Fruit fly (Drosophila melanogaster) whole organism, embryonic: ENCODE data around the gene Tsf1.
A peak's percentile ranks its signal among the peaks of the same experiment; 100 is the strongest.

Experiments used
- Adf1 ChIP-seq: fragments of 200-800 bp; sonication (Bioruptor generic); IDR thresholded peaks from 2 replicates; pipeline ENCODE4 v1.3.6; 2022; ENCODE audit warnings: missing biosample characterization, missing genetic modification characterization
- CG11398 ChIP-seq: fragments of 200-800 bp; sonication (Bioruptor generic); optimal IDR thresholded peaks from 2 replicates; lab custom pipeline; 2016; ENCODE audit warnings: missing biosample characterization, missing genetic modification characterization
- CG11456 ChIP-seq: fragments of 200-800 bp; sonication (Bioruptor generic); IDR thresholded peaks from 3 replicates; pipeline ENCODE4 v1.3.6; 2022; ENCODE audit warnings: missing biosample characterization, missing genetic modification characterization
- CG11696 ChIP-seq: fragments of 200-800 bp; sonication (Bioruptor generic); IDR thresholded peaks from 2 replicates; pipeline ENCODE4 v1.3.6; 2022; ENCODE audit warnings: missing biosample characterization, missing genetic modification characterization
- CG12659 ChIP-seq: fragments of 200-800 bp; sonication (Bioruptor generic); optimal IDR thresholded peaks from 3 replicates; lab custom pipeline; 2017; ENCODE audit warnings: mild to moderate bottlenecking, missing biosample characterization, missing genetic modification reagents, missing genetic modification characterization
- CG14050 ChIP-seq: fragments of 200-800 bp; sonication (Bioruptor generic); IDR thresholded peaks from 3 replicates; pipeline ENCODE4 v1.3.6; 2022; ENCODE audit warnings: missing biosample characterization, missing genetic modification characterization
- CG16779 ChIP-seq: fragments of 200-800 bp; sonication (Bioruptor generic); IDR thresholded peaks from 2 replicates; pipeline ENCODE4 v1.3.6; 2022; ENCODE audit warnings: missing biosample characterization, missing genetic modification characterization
- CG17802 ChIP-seq: fragments of 200-800 bp; sonication (Bioruptor generic); optimal IDR thresholded peaks from 2 replicates; lab custom pipeline; 2018; ENCODE audit warnings: missing biosample characterization, mild to moderate bottlenecking, missing genetic modification characterization, moderate library complexity
- CG2129 ChIP-seq: fragments of 200-800 bp; sonication (Bioruptor generic); IDR thresholded peaks from 2 replicates; pipeline ENCODE4 v1.3.6; 2022; ENCODE audit warnings: missing biosample characterization, missing genetic modification characterization; ENCODE audit not compliant: partially characterized antibody
- CG34422 ChIP-seq: fragments of 200-800 bp; sonication (Bioruptor generic); IDR thresholded peaks from 3 replicates; pipeline ENCODE4 v1.3.6; 2022; ENCODE audit warnings: missing biosample characterization, missing genetic modification characterization
- CG3847 ChIP-seq: fragments of 200-800 bp; sonication (Bioruptor generic); IDR thresholded peaks from 2 replicates; pipeline ENCODE4 v1.3.6; 2022; ENCODE audit warnings: missing biosample characterization, missing genetic modification characterization
- CG4282 ChIP-seq: fragments of 200-800 bp; sonication (Bioruptor generic); optimal IDR thresholded peaks from 2 replicates; lab custom pipeline; 2016; ENCODE audit warnings: missing biosample characterization, missing genetic modification characterization
- CG7271 ChIP-seq: fragments of 200-800 bp; sonication (Bioruptor generic); optimal IDR thresholded peaks from 2 replicates; lab custom pipeline; 2018; ENCODE audit warnings: missing biosample characterization, mild to moderate bottlenecking, missing genetic modification characterization, moderate library complexity
- CG7372 ChIP-seq: fragments of 200-800 bp; sonication (Bioruptor generic); IDR thresholded peaks from 2 replicates; pipeline ENCODE4 v1.3.6; 2022; ENCODE audit warnings: missing biosample characterization, missing genetic modification characterization
- CG7786 ChIP-seq: fragments of 200-800 bp; sonication (Bioruptor generic); optimal IDR thresholded peaks from 2 replicates; lab custom pipeline; 2016; ENCODE audit warnings: missing biosample characterization, missing genetic modification characterization
- CG7963 ChIP-seq: fragments of 200-800 bp; sonication (Bioruptor generic); IDR thresholded peaks from 3 replicates; pipeline ENCODE4 v1.3.6; 2022; ENCODE audit warnings: missing biosample characterization, missing genetic modification characterization; ENCODE audit not compliant: partially characterized antibody
- CG8281 ChIP-seq: fragments of 200-800 bp; sonication (Bioruptor generic); optimal IDR thresholded peaks from 2 replicates; lab custom pipeline; 2018; ENCODE audit warnings: missing biosample characterization, mild to moderate bottlenecking, missing genetic modification characterization, moderate library complexity
- CG8944 ChIP-seq: fragments of 200-800 bp; sonication (Bioruptor generic); optimal IDR thresholded peaks from 3 replicates; lab custom pipeline; 2016; ENCODE audit warnings: missing biosample characterization, missing genetic modification characterization
- CG9817 ChIP-seq: fragments of 200-800 bp; sonication (Bioruptor generic); optimal IDR thresholded peaks from 2 replicates; lab custom pipeline; 2018; ENCODE audit warnings: missing biosample characterization, mild to moderate bottlenecking, missing genetic modification characterization, moderate library complexity
- CoRest ChIP-seq: fragments of 200-800 bp; sonication (Bioruptor generic); optimal IDR thresholded peaks from 3 replicates; lab custom pipeline; 2018; ENCODE audit warnings: missing biosample characterization, mild to moderate bottlenecking, missing genetic modification characterization, moderate library complexity
- CrebB ChIP-seq: fragments of 200-800 bp; sonication (Bioruptor generic); optimal IDR thresholded peaks from 3 replicates; lab custom pipeline; 2018; ENCODE audit warnings: missing biosample characterization, mild to moderate bottlenecking, missing genetic modification characterization
- Deaf1 ChIP-seq: fragments of 200-800 bp; optimal IDR thresholded peaks from 3 replicates; lab custom pipeline; 2019; ENCODE audit warnings: missing biosample characterization, mild to moderate bottlenecking, missing genetic modification characterization, moderate library complexity
- Elba2 ChIP-seq: fragments of 200-800 bp; sonication (Bioruptor generic); optimal IDR thresholded peaks from 3 replicates; lab custom pipeline; 2016; ENCODE audit warnings: missing biosample characterization, missing genetic modification characterization
- Ets97D ChIP-seq: fragments of 200-800 bp; sonication (Bioruptor generic); optimal IDR thresholded peaks from 3 replicates; lab custom pipeline; 2016; ENCODE audit warnings: missing biosample characterization, missing genetic modification characterization
- H15 ChIP-seq: fragments of 200-800 bp; sonication (Bioruptor generic); IDR thresholded peaks from 3 replicates; pipeline ENCODE4 v1.3.6; 2022; ENCODE audit warnings: missing biosample characterization, missing genetic modification characterization
- HLHmδ ChIP-seq: fragments of 200-800 bp; sonication (Bioruptor generic); optimal IDR thresholded peaks from 2 replicates; lab custom pipeline; 2018; ENCODE audit warnings: missing biosample characterization, mild to moderate bottlenecking, missing genetic modification characterization, moderate library complexity
- HmgZ ChIP-seq: fragments of 200-800 bp; sonication (Bioruptor generic); optimal IDR thresholded peaks from 2 replicates; lab custom pipeline; 2018; ENCODE audit warnings: missing biosample characterization, mild to moderate bottlenecking, missing genetic modification characterization
- Hsf ChIP-seq: fragments of 200-800 bp; sonication (Bioruptor generic); optimal IDR thresholded peaks from 3 replicates; lab custom pipeline; 2016; ENCODE audit warnings: missing biosample characterization, missing genetic modification characterization
- Ssrp ChIP-seq: fragments of 200-800 bp; sonication (Bioruptor generic); optimal IDR thresholded peaks from 2 replicates; lab custom pipeline; 2018; ENCODE audit warnings: missing biosample characterization, mild to moderate bottlenecking, missing genetic modification characterization, moderate library complexity
- ac ChIP-seq: fragments of 200-800 bp; sonication (Bioruptor generic); optimal IDR thresholded peaks from 3 replicates; lab custom pipeline; 2017; ENCODE audit warnings: missing biosample characterization, mild to moderate bottlenecking, missing genetic modification characterization
- ap ChIP-seq: fragments of 200-800 bp; sonication (Bioruptor generic); IDR thresholded peaks from 2 replicates; pipeline ENCODE4 v1.3.6; 2022; ENCODE audit warnings: missing biosample characterization, missing genetic modification characterization
- caup ChIP-seq: fragments of 200-800 bp; sonication (Bioruptor generic); optimal IDR thresholded peaks from 3 replicates; lab custom pipeline; 2017; ENCODE audit warnings: missing biosample characterization, mild to moderate bottlenecking, missing genetic modification characterization, moderate library complexity; ENCODE audit not compliant: severe bottlenecking
- cg ChIP-seq: fragments of 200-800 bp; sonication (Bioruptor generic); optimal IDR thresholded peaks from 3 replicates; lab custom pipeline; 2019; ENCODE audit warnings: missing biosample characterization, mild to moderate bottlenecking, missing genetic modification characterization, moderate library complexity
- crol ChIP-seq: fragments of 200-800 bp; sonication (Bioruptor generic); IDR thresholded peaks from 2 replicates; pipeline ENCODE4 v1.3.6; 2022; ENCODE audit warnings: missing biosample characterization, missing genetic modification characterization
- cwo ChIP-seq: fragments of 200-800 bp; sonication (Bioruptor generic); optimal IDR thresholded peaks from 3 replicates; lab custom pipeline; 2017; ENCODE audit warnings: missing biosample characterization, missing genetic modification characterization, mild to moderate bottlenecking, moderate library complexity, missing genetic modification reagents
- en ChIP-seq: fragments of 200-800 bp; sonication (Bioruptor generic); optimal IDR thresholded peaks from 2 replicates; lab custom pipeline; 2016; ENCODE audit warnings: missing biosample characterization, missing genetic modification characterization
- ewg ChIP-seq: fragments of 200-800 bp; sonication (Bioruptor generic); optimal IDR thresholded peaks from 3 replicates; lab custom pipeline; 2017; ENCODE audit warnings: mild to moderate bottlenecking, missing biosample characterization, missing genetic modification reagents, missing genetic modification characterization
- kay ChIP-seq: fragments of 200-800 bp; sonication (Bioruptor generic); optimal IDR thresholded peaks from 2 replicates; lab custom pipeline; 2016; ENCODE audit warnings: missing biosample characterization, missing genetic modification characterization
- knrl ChIP-seq: fragments of 200-800 bp; sonication (Bioruptor generic); IDR thresholded peaks from 3 replicates; pipeline ENCODE4 v1.3.6; 2022; ENCODE audit warnings: missing biosample characterization, missing genetic modification characterization; ENCODE audit not compliant: partially characterized antibody
- mirr ChIP-seq: fragments of 200-800 bp; sonication (Bioruptor generic); optimal IDR thresholded peaks from 3 replicates; lab custom pipeline; 2018; ENCODE audit warnings: missing biosample characterization, mild to moderate bottlenecking, missing genetic modification characterization
- org-1 ChIP-seq: fragments of 200-800 bp; sonication (Bioruptor generic); optimal IDR thresholded peaks from 2 replicates; lab custom pipeline; 2017; ENCODE audit warnings: missing biosample characterization, missing genetic modification characterization
- pnt ChIP-seq: fragments of 200-800 bp; sonication (Bioruptor generic); optimal IDR thresholded peaks from 3 replicates; lab custom pipeline; 2016; ENCODE audit warnings: missing biosample characterization, missing genetic modification characterization
- psq ChIP-seq: fragments of 200-800 bp; sonication (Bioruptor generic); optimal IDR thresholded peaks from 2 replicates; lab custom pipeline; 2017; ENCODE audit warnings: missing biosample characterization, missing genetic modification characterization
- shn ChIP-seq: fragments of 200-800 bp; sonication (Bioruptor generic); optimal IDR thresholded peaks from 3 replicates; lab custom pipeline; 2016; ENCODE audit warnings: missing biosample characterization, missing genetic modification characterization
- sim ChIP-seq: fragments of 200-800 bp; sonication (Bioruptor generic); IDR thresholded peaks from 2 replicates; pipeline ENCODE4 v1.3.6; 2022; ENCODE audit warnings: missing biosample characterization, missing genetic modification characterization
- ssp ChIP-seq: fragments of 200-800 bp; sonication (Bioruptor generic); IDR thresholded peaks from 2 replicates; pipeline ENCODE4 v1.3.6; 2022; ENCODE audit warnings: missing biosample characterization, missing genetic modification characterization
- tin ChIP-seq: fragments of 200-800 bp; sonication (Bioruptor generic); optimal IDR thresholded peaks from 3 replicates; lab custom pipeline; 2016; ENCODE audit warnings: missing biosample characterization, missing genetic modification characterization
- trh ChIP-seq: fragments of 200-800 bp; sonication (Bioruptor generic); optimal IDR thresholded peaks from 2 replicates; lab custom pipeline; 2016; ENCODE audit warnings: missing biosample characterization, missing genetic modification characterization
- ttk ChIP-seq: fragments of 200-800 bp; sonication (Bioruptor generic); IDR thresholded peaks from 2 replicates; pipeline ENCODE4 v2.1.2; 2022; ENCODE audit warnings: missing biosample characterization, missing genetic modification characterization

The Tsf1 gene

DNA sequence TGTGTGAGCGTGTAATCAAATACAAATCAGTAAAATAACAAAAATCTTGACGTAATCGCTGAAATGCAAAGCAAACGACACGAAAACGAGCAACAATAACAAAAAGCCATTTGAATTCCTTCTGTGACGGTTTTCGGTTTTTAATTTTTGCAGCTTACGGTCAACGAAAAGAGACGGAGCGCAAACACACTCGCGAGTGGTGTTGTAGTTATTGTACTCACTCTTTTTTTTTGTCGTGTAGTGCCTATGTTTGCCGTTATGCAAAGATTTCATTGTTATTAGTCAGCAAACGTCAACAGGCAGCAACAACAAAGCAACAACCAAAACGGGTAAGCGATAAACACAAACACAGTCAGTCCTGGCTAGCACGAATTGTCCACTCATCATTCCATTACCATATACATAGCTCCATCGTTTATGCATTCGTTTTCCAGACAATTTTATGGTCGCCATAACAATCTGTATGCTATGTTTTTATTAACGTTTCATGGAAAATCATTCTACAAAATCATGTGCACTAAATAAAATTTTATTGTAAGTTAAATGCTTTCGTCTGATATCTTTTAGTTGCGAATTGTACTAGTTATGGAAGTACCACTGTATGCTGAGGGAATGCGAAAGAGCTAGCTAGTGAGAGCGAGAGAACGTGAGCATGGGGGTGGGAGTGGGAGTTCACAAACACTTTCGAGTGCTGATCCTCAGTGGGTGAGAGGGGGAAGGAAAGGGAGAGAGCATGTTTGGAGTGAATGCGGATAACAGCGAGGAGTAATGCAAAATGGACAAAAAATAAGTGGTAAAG, 19.8 kb upstream of the Tsf1 start (continued):
- TF ChIP-seq CG12659 (GFP tag; lab: Kevin White, UChicago), result peak; percentile 55
- no peak for TF ChIP-seq en
- TF ChIP-seq CG3847 (GFP tag; lab: Robert Waterston, UW), result peak; percentile 66
- peak; percentile 36 for TF ChIP-seq ewg (GFP tag; lab: Kevin White, UChicago)
- TF ChIP-seq CG7271 (tag; lab: Kevin White, UChicago), result no peak
- no peak for TF ChIP-seq ac
- TF ChIP-seq crol (GFP tag; lab: Robert Waterston, UW), result peak; percentile 90
- no peak for TF ChIP-seq CG11398 (GFP tag; lab: Kevin White, UChicago)
- TF ChIP-seq CG11696 (GFP tag; lab: Robert Waterston, UW), result no peak
- TF ChIP-seq cg, result no peak
- TF ChIP-seq psq (GFP tag; lab: Kevin White, UChicago), result no peak
- TF ChIP-seq CG11456 (GFP tag; lab: Robert Waterston, UW), result peak; percentile 61; the same call in 2 of the 3 replicates
- no peak for TF ChIP-seq sim (GFP tag; lab: Robert Waterston, UW)
- TF ChIP-seq kay (GFP tag; lab: Kevin White, UChicago), result peak; percentile 75
- TF ChIP-seq H15 (GFP tag; lab: Robert Waterston, UW), result peak; percentile 51; the same call in 2 of the 3 replicates
- TF ChIP-seq CG8281, result peak; percentile 54
- TF ChIP-seq CG4282 (GFP tag; lab: Kevin White, UChicago), result no peak
- peak; percentile 45 for TF ChIP-seq Ssrp (tag; lab: Kevin White, UChicago)
- peak; percentile 52; the same call in 1 of the 2 replicates for TF ChIP-seq Adf1 (GFP tag; lab: Robert Waterston, UW)
- TF ChIP-seq CG7372 (GFP tag; lab: Robert Waterston, UW), result peak; percentile 80
- peak; percentile 81 for TF ChIP-seq mirr (GFP tag; lab: Kevin White, UChicago)
- peak; percentile 58 for TF ChIP-seq Deaf1 (tag; lab: Kevin White, UChicago)
- 0 out of 2 replicates have a peak, but pooled peaks have one; percentile 39 for TF ChIP-seq ssp
- peak; percentile 57; the same call in 1 of the 3 replicates for TF ChIP-seq CG14050 (GFP tag; lab: Robert Waterston, UW)
- TF ChIP-seq CG17802, result peak; percentile 16
- peak; percentile 68 for TF ChIP-seq cwo (GFP tag; lab: Kevin White, UChicago)
- TF ChIP-seq ap, result peak; percentile 41
- peak; percentile 48 for TF ChIP-seq org-1
- peak; percentile 1 for TF ChIP-seq tin (GFP tag; lab: Kevin White, UChicago)
- TF ChIP-seq ttk (GFP tag; lab: Robert Waterston, UW), result peak; percentile 69
- TF ChIP-seq HLHmδ (GFP tag; lab: Kevin White, UChicago), result no peak
- peak; percentile 61 for TF ChIP-seq Hsf (GFP tag; lab: Kevin White, UChicago)
- peak; percentile 91 for TF ChIP-seq CG9817 (tag; lab: Kevin White, UChicago)
- no peak for TF ChIP-seq pnt (GFP tag; lab: Kevin White, UChicago)
- no peak for TF ChIP-seq CG7963 (GFP tag; lab: Robert Waterston, UW)
- peak; percentile 26 for TF ChIP-seq Ets97D (GFP tag; lab: Kevin White, UChicago)
- TF ChIP-seq CG7786, result peak; percentile 79
- peak; percentile 75 for TF ChIP-seq shn (GFP tag; lab: Kevin White, UChicago)
- peak; percentile 27 for TF ChIP-seq CG8944 (GFP tag; lab: Kevin White, UChicago)
- TF ChIP-seq caup (GFP tag; lab: Kevin White, UChicago), result peak; percentile 54
- TF ChIP-seq CG34422 (GFP tag; lab: Robert Waterston, UW), result peak; percentile 38
- peak; percentile 98 for TF ChIP-seq CrebB (tag; lab: Kevin White, UChicago)
- no peak for TF ChIP-seq trh (GFP tag; lab: Kevin White, UChicago)
- TF ChIP-seq CoRest (tag; lab: Kevin White, UChicago), result peak; percentile 87
- no peak for TF ChIP-seq Elba2 (GFP tag; lab: Kevin White, UChicago)
- TF ChIP-seq CG2129 (GFP tag; lab: Robert Waterston, UW), result no peak
- TF ChIP-seq CG16779 (GFP tag; lab: Robert Waterston, UW), result no peak
- TF ChIP-seq knrl (GFP tag; lab: Robert Waterston, UW), result no peak
- peak; percentile 92 for TF ChIP-seq HmgZ
